Worm (Caenorhabditis elegans) whole organism, early embryonic: Measurements from ENCODE around the gene ifc-1.

Experiments used
- B0310.2 ChIP-seq: sonication (generic microtip); optimal IDR thresholded peaks from 2 replicates; lab custom pipeline; 2016; ENCODE audit warnings: mild to moderate bottlenecking, missing genetic modification characterization, missing compliant biosample characterization
- F13C5.2 ChIP-seq: sonication (generic microtip); optimal IDR thresholded peaks from 2 replicates; lab custom pipeline; 2017; ENCODE audit warnings: mild to moderate bottlenecking, missing genetic modification characterization, inconsistent platforms, missing compliant biosample characterization
- aly-1 ChIP-seq: sonication (generic microtip); optimal IDR thresholded peaks from 2 replicates; lab custom pipeline; 2016; ENCODE audit warnings: missing genetic modification characterization, missing compliant biosample characterization
- ama-1 ChIP-seq: fragments of 150-350 bp; optimal IDR thresholded peaks from 2 replicates; lab custom pipeline; 2014
- ceh-13 ChIP-seq: fragments of 200-800 bp; sonication (Bioruptor generic); optimal IDR thresholded peaks from 2 replicates; lab custom pipeline; 2018; ENCODE audit warnings: mild to moderate bottlenecking, missing genetic modification characterization, missing compliant biosample characterization
- ceh-36 ChIP-seq: sonication (generic microtip); optimal IDR thresholded peaks from 2 replicates; lab custom pipeline; 2016; ENCODE audit warnings: missing genetic modification characterization, inconsistent platforms, missing compliant biosample characterization
- ets-7 ChIP-seq: sonication (generic microtip); optimal IDR thresholded peaks from 2 replicates; lab custom pipeline; 2016; ENCODE audit warnings: missing genotype, missing genetic modification characterization, missing compliant biosample characterization
- flt-1 ChIP-seq: fragments of 200-800 bp; sonication (Bioruptor generic); IDR thresholded peaks from 2 replicates; pipeline ENCODE4 v1.3.6; 2022; ENCODE audit warnings: missing genetic modification characterization, missing compliant biosample characterization
- hmbx-1 ChIP-seq: sonication (generic microtip); optimal IDR thresholded peaks from 2 replicates; lab custom pipeline; 2016; ENCODE audit warnings: mild to moderate bottlenecking, missing genetic modification characterization, missing compliant biosample characterization
- hmg-4 ChIP-seq: fragments of 200-800 bp; sonication (Bioruptor generic); optimal IDR thresholded peaks from 2 replicates; lab custom pipeline; 2018; ENCODE audit warnings: mild to moderate bottlenecking, missing genetic modification characterization, missing compliant biosample characterization
- hnd-1 ChIP-seq: sonication (generic microtip); optimal IDR thresholded peaks from 2 replicates; lab custom pipeline; 2016; ENCODE audit warnings: missing genetic modification characterization, missing compliant biosample characterization
- pes-1 ChIP-seq: fragments of 200-800 bp; sonication (Bioruptor generic); IDR thresholded peaks from 2 replicates; pipeline ENCODE4 v1.3.6; 2022; ENCODE audit warnings: missing genetic modification reagents, missing genetic modification characterization, missing compliant biosample characterization
- scrt-1 ChIP-seq: fragments of 200-800 bp; sonication (Bioruptor generic); IDR thresholded peaks from 2 replicates; pipeline ENCODE4 v1.3.6; 2022; ENCODE audit warnings: missing genetic modification characterization, missing compliant biosample characterization
- sea-1 ChIP-seq: fragments of 200-800 bp; sonication (Bioruptor generic); conservative IDR thresholded peaks from 2 replicates; pipeline ENCODE4 v1.3.6; 2022; ENCODE audit warnings: missing genetic modification characterization, missing compliant biosample characterization
- tbx-11 ChIP-seq: fragments of 200-800 bp; sonication (Bioruptor generic); IDR thresholded peaks from 2 replicates; pipeline ENCODE4 v1.3.6; 2022; ENCODE audit warnings: missing genetic modification characterization, missing compliant biosample characterization
- tbx-37 ChIP-seq: fragments of 200-800 bp; sonication (Bioruptor generic); conservative IDR thresholded peaks from 2 replicates; pipeline ENCODE4 v1.3.6; 2022; ENCODE audit warnings: missing genetic modification reagents, missing genetic modification characterization, missing compliant biosample characterization
- tra-4 ChIP-seq: sonication (generic microtip); optimal IDR thresholded peaks from 2 replicates; lab custom pipeline; 2017; ENCODE audit warnings: missing genetic modification characterization, missing compliant biosample characterization

Gene ifc-1

DNA sequence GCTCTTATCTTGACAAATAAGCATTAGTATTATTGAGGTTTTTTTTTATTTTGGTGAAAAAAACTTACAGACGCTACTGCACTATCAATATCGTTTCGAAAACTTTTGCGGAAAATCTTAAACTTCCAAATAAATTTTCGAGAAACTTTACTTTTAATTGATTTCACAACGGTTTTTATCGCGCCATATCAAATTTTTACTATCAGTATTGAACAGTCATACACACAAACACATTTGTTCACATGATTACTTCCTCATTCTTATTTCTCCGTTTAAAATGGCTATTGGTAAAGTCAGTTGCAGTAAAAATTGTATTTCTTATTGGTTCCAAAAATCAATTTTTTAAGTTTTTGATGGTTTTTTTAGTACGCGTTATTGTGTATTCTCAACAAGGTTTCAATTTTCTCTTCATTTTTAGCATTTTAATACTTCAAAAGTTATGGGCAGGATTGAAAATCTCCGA is 15.0 kb downstream of the ifc-1 start, which contains the start of gene pals-32:
TSS of gene pals-32 (plus strand) at position 413 of the 463 bp plus-strand sequence.
- TF ChIP-seq tra-4 (tag; lab: Kevin White, UChicago) (no peak), ets-7 (tag; lab: Kevin White, UChicago) (no peak), hnd-1 (tag; lab: Kevin White, UChicago) (no peak), B0310.2 (no peak), F13C5.2 (no peak), hmbx-1 (tag; lab: Kevin White, UChicago) (no peak), ceh-36 (tag; lab: Kevin White, UChicago) (no peak), tbx-37 (no peak), scrt-1 (GFP tag; lab: Robert Waterston, UW) (no peak)

DNA sequence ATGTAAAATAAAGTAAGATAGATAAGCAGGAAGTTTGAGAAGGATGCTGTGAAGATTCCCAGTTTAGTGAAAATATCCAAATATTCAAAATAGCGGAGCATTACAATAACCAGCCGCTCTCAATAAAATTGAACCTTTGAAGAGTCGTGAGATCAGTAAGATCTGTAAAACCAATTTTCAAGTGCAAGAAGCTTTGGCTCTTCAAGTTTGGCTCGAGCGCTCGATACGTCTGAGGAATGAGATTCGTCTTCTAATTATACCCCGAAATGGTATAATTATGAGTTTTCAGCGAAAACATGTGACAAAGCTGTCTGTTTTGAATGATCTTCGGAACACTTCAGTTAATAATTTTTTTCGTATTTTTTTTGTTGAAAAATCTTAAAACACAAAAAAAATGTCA is 18.7 kb downstream of the ifc-1 start, which contains the start of gene str-46:
TSS of gene str-46 (minus strand) at position 101 of the 400 bp plus-strand sequence.
- TF ChIP-seq hnd-1 (tag; lab: Kevin White, UChicago) (no peak), flt-1 (GFP tag; lab: Robert Waterston, UW) (no peak), F13C5.2 (no peak), B0310.2 (no peak), ceh-36 (tag; lab: Kevin White, UChicago) (no peak)

DNA sequence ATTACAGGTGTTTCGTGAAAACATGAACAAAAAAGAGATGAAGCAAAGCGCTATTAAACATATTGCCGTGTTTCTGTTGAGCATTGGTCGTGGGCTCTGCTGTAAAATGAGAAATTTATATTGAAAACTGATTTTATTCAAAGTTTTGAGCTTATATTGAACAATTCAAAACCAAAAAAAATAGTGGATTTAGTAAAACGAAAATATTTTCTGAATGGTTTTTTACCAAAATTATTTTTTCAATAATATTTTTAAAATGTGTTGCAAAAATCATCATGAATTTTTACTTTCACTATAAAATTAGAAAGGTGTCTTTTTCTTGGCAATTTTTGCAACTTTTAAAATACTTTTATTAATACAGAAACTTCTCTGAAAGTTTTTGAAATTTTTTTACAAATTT is 22.0 kb downstream of the ifc-1 start, which contains the start of gene C31B8.7:
TSS of gene C31B8.7 (minus strand) at position 101 of the 400 bp plus-strand sequence.
- TF ChIP-seq hmbx-1 (tag; lab: Kevin White, UChicago) = no peak
- TF ChIP-seq hnd-1 (tag; lab: Kevin White, UChicago) = no peak
- no peak for TF ChIP-seq tra-4 (tag; lab: Kevin White, UChicago)
- TF ChIP-seq tbx-11 (GFP tag; lab: Robert Waterston, UW) = no peak
- TF ChIP-seq ama-1 = no peak
- no peak for TF ChIP-seq aly-1 (tag; lab: Kevin White, UChicago)
- no peak for TF ChIP-seq F13C5.2
- no peak for TF ChIP-seq B0310.2
- TF ChIP-seq ceh-13 (GFP tag; lab: Kevin White, UChicago) = no peak
- TF ChIP-seq hmg-4 (GFP tag; lab: Kevin White, UChicago) = no peak
- no peak for TF ChIP-seq tbx-37
- TF ChIP-seq scrt-1 (GFP tag; lab: Robert Waterston, UW) = no peak
- no peak for TF ChIP-seq sea-1
- no peak for TF ChIP-seq ceh-36 (tag; lab: Kevin White, UChicago)

DNA sequence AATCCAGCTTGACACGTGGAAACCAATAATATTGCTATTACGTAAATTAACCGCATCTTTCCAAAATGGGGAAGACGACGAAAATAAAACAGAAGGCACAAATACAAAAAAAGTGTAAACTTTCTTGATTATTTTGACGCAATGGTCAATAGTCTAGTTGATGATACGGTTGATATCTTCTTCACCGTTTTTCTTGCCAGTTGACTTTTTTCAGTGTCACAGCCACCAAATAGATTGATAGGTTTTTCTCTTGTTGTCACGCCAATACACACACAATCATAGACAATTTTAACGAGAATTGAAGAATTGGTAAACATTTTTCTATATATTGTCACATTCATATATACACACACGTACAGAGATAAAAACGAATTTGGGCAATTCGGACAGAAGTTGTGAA is 28.3 kb downstream of the ifc-1 start, which contains the start of gene zmp-3:
TSS of gene zmp-3 (minus strand) at position 101 of the 400 bp plus-strand sequence.
- TF ChIP-seq scrt-1 (GFP tag; lab: Robert Waterston, UW) (no peak), ceh-36 (tag; lab: Kevin White, UChicago) (no peak), tbx-11 (GFP tag; lab: Robert Waterston, UW) (no peak), tbx-37 (no peak), tra-4 (tag; lab: Kevin White, UChicago) (no peak), aly-1 (tag; lab: Kevin White, UChicago) (no peak), ceh-13 (GFP tag; lab: Kevin White, UChicago) (no peak)

DNA sequence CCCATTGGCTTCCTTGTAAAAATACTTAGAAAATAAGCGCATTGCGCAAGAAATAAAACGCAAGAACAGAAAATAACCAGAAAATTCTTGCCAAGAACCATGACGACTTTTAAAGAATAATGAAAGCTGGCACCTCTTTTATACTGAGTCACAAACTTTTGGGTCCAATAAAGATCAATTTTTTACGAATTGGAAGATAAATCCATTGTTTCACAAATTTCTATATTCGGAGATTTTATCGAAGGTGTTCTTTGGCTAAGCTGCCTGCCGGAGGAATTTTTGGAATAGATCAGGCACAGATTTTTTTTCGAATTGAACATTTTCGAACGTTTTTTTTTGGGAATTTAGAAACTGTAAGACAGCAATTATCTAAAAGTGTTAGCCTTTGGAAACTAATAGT is 31.7 kb downstream of the ifc-1 start, which contains the start of gene C31B8.9:
TSS of gene C31B8.9 (minus strand) at position 101 of the 400 bp plus-strand sequence.
- TF ChIP-seq B0310.2 = no peak
- no peak for TF ChIP-seq ceh-36 (tag; lab: Kevin White, UChicago)
- no peak for TF ChIP-seq flt-1 (GFP tag; lab: Robert Waterston, UW)
- TF ChIP-seq tbx-37 = no peak
- TF ChIP-seq ets-7 (tag; lab: Kevin White, UChicago) = no peak

DNA sequence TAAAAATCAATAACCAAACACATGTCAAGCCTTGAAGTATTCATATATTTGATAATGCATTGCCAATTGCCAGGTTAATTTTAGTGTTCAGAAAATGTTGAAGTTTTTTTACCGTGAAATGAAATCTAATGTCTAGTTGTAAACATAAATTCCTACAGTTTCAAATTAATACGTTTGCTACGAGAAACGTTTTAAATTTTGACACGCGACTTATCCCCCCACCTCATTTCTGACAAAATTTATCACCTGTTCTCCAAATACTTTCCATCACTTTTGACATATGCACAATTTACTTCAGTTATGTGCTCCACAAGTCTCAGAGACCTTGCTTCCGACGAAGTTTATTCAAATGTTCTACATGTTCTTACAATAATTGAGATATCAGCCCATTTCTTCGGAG is 32.8 kb downstream of the ifc-1 start, which contains the start of gene srh-146:
TSS of gene srh-146 (plus strand) at position 301 of the 400 bp plus-strand sequence.
- TF ChIP-seq B0310.2 = no peak
- no peak for TF ChIP-seq hmg-4 (GFP tag; lab: Kevin White, UChicago)
- TF ChIP-seq ama-1 = no peak
- TF ChIP-seq tra-4 (tag; lab: Kevin White, UChicago) = no peak
- no peak for TF ChIP-seq aly-1 (tag; lab: Kevin White, UChicago)
- TF ChIP-seq ets-7 (tag; lab: Kevin White, UChicago) = no peak
- no peak for TF ChIP-seq tbx-37
- TF ChIP-seq ceh-36 (tag; lab: Kevin White, UChicago) = no peak
- TF ChIP-seq tbx-11 (GFP tag; lab: Robert Waterston, UW) = no peak
- TF ChIP-seq ceh-13 (GFP tag; lab: Kevin White, UChicago) = no peak

DNA sequence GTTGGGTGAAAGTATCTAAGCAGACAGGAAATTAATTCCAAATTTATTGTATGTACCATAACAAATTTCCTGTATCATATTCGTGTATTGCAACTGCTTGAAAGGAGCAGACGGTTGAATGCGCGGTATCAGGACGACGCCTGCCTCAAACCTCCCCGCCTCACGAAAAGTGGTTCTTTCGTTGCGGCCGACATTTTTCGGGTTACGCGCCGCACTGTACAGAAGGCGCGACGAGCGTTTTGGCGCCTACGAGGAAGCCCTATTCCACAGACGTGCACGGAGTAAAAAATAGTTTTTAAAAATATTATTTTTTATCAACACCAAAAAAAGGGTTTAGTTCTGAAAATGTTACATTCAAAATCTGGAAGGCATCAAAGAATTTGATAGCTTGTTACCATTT is 38.9 kb downstream of the ifc-1 start:
- no peak for TF ChIP-seq ceh-36 (tag; lab: Kevin White, UChicago)
- TF ChIP-seq B0310.2 = no peak
- TF ChIP-seq hmbx-1 (tag; lab: Kevin White, UChicago) = no peak
- TF ChIP-seq ceh-13 (GFP tag; lab: Kevin White, UChicago) = no peak
- TF ChIP-seq tra-4 (tag; lab: Kevin White, UChicago) = no peak
- TF ChIP-seq tbx-11 (GFP tag; lab: Robert Waterston, UW) = no peak
- no peak for TF ChIP-seq F13C5.2
- TF ChIP-seq aly-1 (tag; lab: Kevin White, UChicago) = no peak
- TF ChIP-seq tbx-37 = no peak
- no peak for TF ChIP-seq ets-7 (tag; lab: Kevin White, UChicago)
- TF ChIP-seq ama-1 = no peak
- TF ChIP-seq flt-1 (GFP tag; lab: Robert Waterston, UW) = no peak
- no peak for TF ChIP-seq hnd-1 (tag; lab: Kevin White, UChicago)
- TF ChIP-seq sea-1 = no peak
- no peak for TF ChIP-seq hmg-4 (GFP tag; lab: Kevin White, UChicago)
- TF ChIP-seq pes-1 (GFP tag; lab: Robert Waterston, UW) = no peak
- TF ChIP-seq scrt-1 (GFP tag; lab: Robert Waterston, UW) = no peak

DNA sequence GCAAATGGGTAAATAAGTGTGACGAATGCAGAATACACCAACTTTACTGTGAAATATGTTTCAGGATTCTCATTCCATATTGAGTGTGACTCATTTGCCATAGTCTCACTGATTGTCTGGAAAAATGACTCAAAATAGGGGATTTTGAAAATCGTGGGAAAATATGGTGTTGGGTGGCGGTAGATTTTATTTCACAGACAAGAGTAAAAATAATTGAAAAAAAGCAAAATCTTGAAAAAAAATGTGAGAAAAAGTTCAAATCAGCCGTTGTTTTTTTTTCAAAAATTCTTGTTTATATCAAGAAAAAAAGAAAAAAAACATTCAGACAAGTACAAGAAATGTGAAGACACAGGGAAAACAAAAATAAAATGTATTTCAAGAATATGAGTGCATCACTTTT is 41.4 kb downstream of the ifc-1 start, which contains the start of gene srh-38:
TSS of gene srh-38 (minus strand) at position 101 of the 400 bp plus-strand sequence.
- TF ChIP-seq aly-1 (tag; lab: Kevin White, UChicago) = no peak
